Worm (Caenorhabditis elegans) whole organism, L2 larva: ENCODE measurements around the gene grd-9.

Experiments
- F13H6.1 ChIP-seq: sonication (generic microtip); optimal IDR thresholded peaks from 2 replicates; lab custom pipeline; 2016; ENCODE audit warnings: missing genetic modification characterization, missing compliant biosample characterization
- ama-1 ChIP-seq: fragments of 150-350 bp; optimal IDR thresholded peaks from 2 replicates; lab custom pipeline; 2018; ENCODE audit warnings: inconsistent platforms
- blmp-1 ChIP-seq: sonication (generic microtip); optimal IDR thresholded peaks from 2 replicates; lab custom pipeline; 2017; ENCODE audit warnings: missing genetic modification characterization, mild to moderate bottlenecking, missing compliant biosample characterization, antibody characterized with exemption, moderate library complexity; ENCODE audit not compliant: insufficient read depth
- ceh-16 ChIP-seq: fragments of 150-350 bp; optimal IDR thresholded peaks from 2 replicates; lab custom pipeline; 2014; ENCODE audit warnings: missing biosample characterization, missing genetic modification characterization
- elt-3 ChIP-seq: sonication (generic microtip); optimal IDR thresholded peaks from 2 replicates; lab custom pipeline; 2017; ENCODE audit warnings: missing biosample characterization, missing genetic modification characterization
- lsy-2 ChIP-seq, 2 experiments: fragments of 150-350 bp in 1 of 2; sonication (generic microtip) in 1 of 2; optimal IDR thresholded peaks; 2 replicates each; lab custom pipeline; 2014 to 2017; ENCODE audit warnings: missing biosample characterization in 2 of 2, missing genetic modification characterization in 2 of 2
- snpc-4 ChIP-seq: fragments of 150-350 bp; optimal IDR thresholded peaks from 2 replicates; lab custom pipeline; 2014; ENCODE audit warnings: missing biosample characterization, missing genetic modification characterization
- unc-62 ChIP-seq: fragments of 150-350 bp; optimal IDR thresholded peaks from 2 replicates; lab custom pipeline; 2014; ENCODE audit warnings: missing biosample characterization, missing genetic modification reagents, missing genetic modification characterization
- ztf-11 ChIP-seq: sonication (generic microtip); optimal IDR thresholded peaks from 2 replicates; lab custom pipeline; 2017; ENCODE audit warnings: missing biosample characterization, missing genetic modification characterization
- ztf-4 ChIP-seq: fragments of 150-350 bp; optimal IDR thresholded peaks from 2 replicates; lab custom pipeline; 2014; ENCODE audit warnings: missing biosample characterization, missing genetic modification characterization

DNA sequence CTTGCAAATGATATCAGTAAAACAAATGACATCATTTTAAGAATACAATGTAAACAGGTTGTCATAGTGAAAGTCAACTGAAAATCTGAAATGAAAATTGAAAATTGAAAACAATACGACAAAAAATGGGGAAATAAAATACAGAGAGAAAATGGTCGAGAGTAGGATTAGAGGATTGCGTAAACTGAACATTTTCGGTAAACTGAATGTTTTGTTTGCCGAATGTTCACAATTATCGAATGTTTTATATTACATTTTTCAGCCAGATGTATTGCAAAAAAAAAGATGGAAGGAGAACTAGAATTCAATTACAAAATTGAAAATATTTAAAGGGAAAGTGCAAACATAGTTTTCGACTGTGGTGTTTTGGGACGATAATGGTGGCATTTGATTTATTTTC is 30.0 kb upstream of the grd-9 start, which contains the start of gene F26F12.5:
- no peak for TF ChIP-seq ama-1 (lab: Kevin White, UChicago)
- TF ChIP-seq snpc-4: no peak
- no peak for TF ChIP-seq ztf-11
- TF ChIP-seq ceh-16 (tag; lab: Kevin White, UChicago): no peak
- no peak for TF ChIP-seq F13H6.1 (tag; lab: Kevin White, UChicago)
- no peak for TF ChIP-seq blmp-1
- no peak for TF ChIP-seq elt-3
- no peak for TF ChIP-seq unc-62 (GFP tag; lab: Kevin White, UChicago)
- TF ChIP-seq lsy-2 (tag; optimal IDR thresholded peaks at IDR 0.05; lab: Kevin White, UChicago): no peak
- TF ChIP-seq ztf-4: no peak
